Worm (Caenorhabditis elegans) whole organism, L4 larva: ENCODE results near the gene mlck-1.

ENCODE experiments used
- D1046.2 ChIP-seq: fragments of 200-800 bp; sonication (Bioruptor generic); IDR thresholded peaks from 2 replicates; pipeline ENCODE4 v1.3.6; 2022; ENCODE audit warnings: missing genetic modification characterization, missing compliant biosample characterization
- aly-2 ChIP-seq: sonication (generic microtip); optimal IDR thresholded peaks from 2 replicates; lab custom pipeline; 2018; ENCODE audit warnings: missing biosample characterization, missing genetic modification characterization
- ama-1 ChIP-seq: fragments of 150-350 bp; optimal IDR thresholded peaks from 2 replicates; lab custom pipeline; 2014; ENCODE audit warnings: inconsistent platforms, mixed read lengths
- mep-1 ChIP-seq: fragments of 150-350 bp; sonication (generic microtip); optimal IDR thresholded peaks from 3 replicates; lab custom pipeline; 2014; ENCODE audit warnings: missing biosample characterization, missing genetic modification characterization
- nhr-111 ChIP-seq: fragments of 200-800 bp; sonication (Bioruptor generic); optimal IDR thresholded peaks from 2 replicates; lab custom pipeline; 2018; ENCODE audit warnings: mild to moderate bottlenecking, missing genetic modification characterization, missing compliant biosample characterization
- nhr-77 ChIP-seq: fragments of 150-350 bp; optimal IDR thresholded peaks from 2 replicates; lab custom pipeline; 2014; ENCODE audit warnings: missing biosample characterization, missing genetic modification characterization
- tra-1 ChIP-seq: fragments of 200-800 bp; sonication (Bioruptor generic); IDR thresholded peaks from 2 replicates; pipeline ENCODE4 v1.3.6; 2022; ENCODE audit warnings: missing genetic modification reagents, missing genetic modification characterization, missing compliant biosample characterization
- unc-62 ChIP-seq, 3 experiments: fragments of 150-350 bp in 1 of 3; sonication (generic microtip); optimal IDR thresholded peaks in 2 of 3; peaks in 1 of 3; 1 replicate in 1 of 3; 2 replicates in 2 of 3; lab custom pipeline; 2014 to 2017; ENCODE audit warnings: missing biosample characterization in 3 of 3, missing genetic modification characterization in 3 of 3, missing genetic modification reagents in 3 of 3, missing genotype in 1 of 3
- vab-7 ChIP-seq: fragments of 200-800 bp; sonication (Bioruptor generic); IDR thresholded peaks from 2 replicates; pipeline ENCODE4 v1.3.6; 2022; ENCODE audit warnings: missing genetic modification reagents, missing genetic modification characterization, missing compliant biosample characterization

DNA sequence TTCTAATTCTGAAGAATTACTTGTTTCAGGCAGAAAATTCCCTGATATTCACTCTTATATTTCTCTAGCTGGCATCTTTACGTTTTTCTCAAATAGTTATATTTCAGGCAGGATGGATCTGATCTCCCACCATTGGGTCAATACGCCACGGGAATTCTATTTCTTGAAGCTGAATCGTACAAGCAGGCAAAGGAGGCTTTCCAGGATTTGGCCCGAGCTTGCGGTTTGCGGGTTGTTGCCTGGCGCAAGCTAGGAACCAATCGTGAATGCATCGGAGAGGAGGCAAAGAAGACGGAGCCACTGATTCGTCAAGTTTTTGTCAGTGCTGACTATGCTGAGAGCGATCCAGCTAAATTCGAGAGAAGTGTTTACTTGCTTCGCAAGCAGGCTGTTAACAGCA lies 15.5 kb upstream of the mlck-1 start:
- TF ChIP-seq mep-1 (tag; lab: Kevin White, UChicago) (no peak), ama-1 (lab: Kevin White, UChicago) (no peak), nhr-77 (no peak), vab-7 (GFP tag; lab: Robert Waterston, UW) (no peak), D1046.2 (GFP tag; lab: Robert Waterston, UW) (no peak), tra-1 (GFP tag; lab: Robert Waterston, UW) (no peak), aly-2 (tag; lab: Kevin White, UChicago) (no peak), nhr-111 (no peak), unc-62 (GFP tag; optimal IDR thresholded peaks at IDR 0.05 in 1 of 2; lab: Kevin White, UChicago) (no peak), unc-62 (tag; optimal IDR thresholded peaks at IDR 0.05; lab: Kevin White, UChicago) (no peak)
